Fruit fly (Drosophila melanogaster) whole organism, embryonic: Measurements from ENCODE around the gene Src64B.

Experiments used
- Asciz ChIP-seq: fragments of 200-800 bp; sonication (Bioruptor generic); optimal IDR thresholded peaks from 2 replicates; lab custom pipeline; 2017; ENCODE audit warnings: missing biosample characterization, mild to moderate bottlenecking, missing genetic modification characterization, missing genetic modification reagents
- Atf-2 ChIP-seq: fragments of 200-800 bp; sonication (Bioruptor generic); optimal IDR thresholded peaks from 2 replicates; lab custom pipeline; 2016; ENCODE audit warnings: missing biosample characterization, missing genetic modification characterization
- Atf6 ChIP-seq: fragments of 200-800 bp; sonication (Bioruptor generic); IDR thresholded peaks from 2 replicates; pipeline ENCODE4 v1.3.6; 2022; ENCODE audit warnings: missing biosample characterization, missing genetic modification characterization
- Awh ChIP-seq: fragments of 200-800 bp; sonication (Bioruptor generic); IDR thresholded peaks from 2 replicates; pipeline ENCODE4, ENCODE4 v1.3.6; 2022; ENCODE audit warnings: missing biosample characterization, missing genetic modification characterization
- Bdp1 ChIP-seq: fragments of 200-800 bp; sonication (Bioruptor generic); optimal IDR thresholded peaks from 3 replicates; lab custom pipeline; 2016; ENCODE audit warnings: missing biosample characterization, missing genetic modification characterization
- Bgb ChIP-seq: fragments of 200-800 bp; sonication (Bioruptor generic); IDR thresholded peaks from 2 replicates; pipeline ENCODE4 v1.3.6; 2022; ENCODE audit warnings: missing biosample characterization, missing genetic modification characterization; ENCODE audit not compliant: partially characterized antibody
- CG10267 ChIP-seq: fragments of 200-800 bp; sonication (Bioruptor generic); optimal IDR thresholded peaks from 2 replicates; lab custom pipeline; 2018; ENCODE audit warnings: missing biosample characterization, mild to moderate bottlenecking, missing genetic modification characterization, moderate library complexity
- CG11093 ChIP-seq: fragments of 200-800 bp; sonication (Bioruptor generic); IDR thresholded peaks from 3 replicates; pipeline ENCODE4 v1.3.6; 2022; ENCODE audit warnings: missing biosample characterization, missing genetic modification characterization
- CG11504 ChIP-seq: fragments of 200-800 bp; sonication (Bioruptor generic); optimal IDR thresholded peaks from 3 replicates; lab custom pipeline; 2019; ENCODE audit warnings: missing biosample characterization, mild to moderate bottlenecking, missing genetic modification characterization, moderate library complexity
- CG12104 ChIP-seq: fragments of 200-800 bp; sonication (Bioruptor generic); optimal IDR thresholded peaks from 3 replicates; lab custom pipeline; 2016; ENCODE audit warnings: missing biosample characterization, missing genetic modification characterization
- CG12236 ChIP-seq: fragments of 200-800 bp; sonication (Bioruptor generic); optimal IDR thresholded peaks from 2 replicates; lab custom pipeline; 2016; ENCODE audit warnings: missing biosample characterization, missing genetic modification characterization
- CG12769 ChIP-seq: fragments of 200-800 bp; sonication (Bioruptor generic); optimal IDR thresholded peaks from 2 replicates; lab custom pipeline; 2019; ENCODE audit warnings: missing biosample characterization, mild to moderate bottlenecking, missing genetic modification characterization, moderate library complexity
- CG13296 ChIP-seq: fragments of 200-800 bp; sonication (Bioruptor generic); optimal IDR thresholded peaks from 3 replicates; lab custom pipeline; 2018; ENCODE audit warnings: missing biosample characterization, mild to moderate bottlenecking, missing genetic modification characterization
- CG16779 ChIP-seq: fragments of 200-800 bp; sonication (Bioruptor generic); IDR thresholded peaks from 2 replicates; pipeline ENCODE4 v1.3.6; 2022; ENCODE audit warnings: missing biosample characterization, missing genetic modification characterization
- CG18764 ChIP-seq: fragments of 200-800 bp; sonication (Bioruptor generic); optimal IDR thresholded peaks from 3 replicates; lab custom pipeline; 2016; ENCODE audit warnings: missing biosample characterization, missing genetic modification characterization
- CG2712 ChIP-seq: fragments of 200-800 bp; optimal IDR thresholded peaks from 3 replicates; lab custom pipeline; 2019; ENCODE audit warnings: missing biosample characterization, mild to moderate bottlenecking, missing genetic modification characterization, moderate library complexity
- CG30020 ChIP-seq: fragments of 200-800 bp; optimal IDR thresholded peaks from 2 replicates; lab custom pipeline; 2019; ENCODE audit warnings: missing biosample characterization, mild to moderate bottlenecking, missing genetic modification characterization, moderate library complexity
- CG31224 ChIP-seq: fragments of 200-800 bp; sonication (Bioruptor generic); IDR thresholded peaks from 2 replicates; pipeline ENCODE4 v1.3.6; 2022; ENCODE audit warnings: missing biosample characterization, missing genetic modification characterization
- CG31388 ChIP-seq: fragments of 200-800 bp; sonication (Bioruptor generic); optimal IDR thresholded peaks from 2 replicates; lab custom pipeline; 2016; ENCODE audit warnings: missing biosample characterization, missing genetic modification characterization
- CG4707 ChIP-seq: fragments of 200-800 bp; sonication (Bioruptor generic); optimal IDR thresholded peaks from 2 replicates; lab custom pipeline; 2018; ENCODE audit warnings: missing biosample characterization, mild to moderate bottlenecking, missing genetic modification characterization, moderate library complexity
- CG4820 ChIP-seq: fragments of 200-800 bp; sonication (Bioruptor generic); optimal IDR thresholded peaks from 3 replicates; lab custom pipeline; 2016; ENCODE audit warnings: missing biosample characterization, missing genetic modification characterization
- CG5180 ChIP-seq: fragments of 200-800 bp; sonication (Bioruptor generic); optimal IDR thresholded peaks from 3 replicates; lab custom pipeline; 2017; ENCODE audit warnings: missing biosample characterization, missing genetic modification characterization, mild to moderate bottlenecking, moderate library complexity, missing genetic modification reagents
- CG6854 ChIP-seq: fragments of 200-800 bp; sonication (Bioruptor generic); optimal IDR thresholded peaks from 3 replicates; lab custom pipeline; 2017; ENCODE audit warnings: missing biosample characterization, mild to moderate bottlenecking, missing genetic modification characterization
- CG7745 ChIP-seq: fragments of 200-800 bp; sonication (Bioruptor generic); optimal IDR thresholded peaks from 2 replicates; lab custom pipeline; 2018; ENCODE audit warnings: missing biosample characterization, mild to moderate bottlenecking, missing genetic modification characterization, moderate library complexity
- CG7963 ChIP-seq: fragments of 200-800 bp; sonication (Bioruptor generic); IDR thresholded peaks from 3 replicates; pipeline ENCODE4 v1.3.6; 2022; ENCODE audit warnings: missing biosample characterization, missing genetic modification characterization; ENCODE audit not compliant: partially characterized antibody
- CTCF ChIP-seq: fragments of 200-800 bp; sonication (Bioruptor generic); optimal IDR thresholded peaks from 2 replicates; lab custom pipeline; 2017; ENCODE audit warnings: missing biosample characterization, mild to moderate bottlenecking, missing genetic modification characterization, moderate library complexity
- Ets65A ChIP-seq: fragments of 200-800 bp; sonication (Bioruptor generic); peaks from one replicate; lab custom pipeline; 2016; ENCODE audit warnings: missing biosample characterization, missing genetic modification characterization
- HmgD ChIP-seq: fragments of 200-800 bp; sonication (Bioruptor generic); optimal IDR thresholded peaks from 3 replicates; lab custom pipeline; 2016; ENCODE audit warnings: missing biosample characterization, missing genetic modification characterization
- Hsf ChIP-seq: fragments of 200-800 bp; sonication (Bioruptor generic); optimal IDR thresholded peaks from 3 replicates; lab custom pipeline; 2016; ENCODE audit warnings: missing biosample characterization, missing genetic modification characterization
- Jarid2 ChIP-seq: fragments of 200-800 bp; sonication (Bioruptor generic); optimal IDR thresholded peaks from 3 replicates; lab custom pipeline; 2017; ENCODE audit warnings: mild to moderate bottlenecking, missing biosample characterization, missing genetic modification reagents, missing genetic modification characterization
- Mrtf ChIP-seq: fragments of 200-800 bp; sonication (Bioruptor generic); IDR thresholded peaks from 3 replicates; pipeline ENCODE4 v1.3.6; 2022; ENCODE audit warnings: missing biosample characterization, missing genetic modification characterization
- NFAT ChIP-seq: fragments of 200-800 bp; sonication (Bioruptor generic); IDR thresholded peaks from 2 replicates; pipeline ENCODE4 v1.3.6; 2022; ENCODE audit warnings: missing biosample characterization, missing genetic modification characterization
- NK7.1 ChIP-seq: fragments of 200-800 bp; sonication (Bioruptor generic); optimal IDR thresholded peaks from 3 replicates; lab custom pipeline; 2016; ENCODE audit warnings: missing biosample characterization, missing genetic modification characterization
- Optix ChIP-seq: fragments of 200-800 bp; sonication (Bioruptor generic); IDR thresholded peaks from 3 replicates; pipeline ENCODE4 v1.3.6; 2022; ENCODE audit warnings: missing biosample characterization, missing genetic modification characterization
- Six4 ChIP-seq: fragments of 200-800 bp; sonication (Bioruptor generic); optimal IDR thresholded peaks from 2 replicates; lab custom pipeline; 2016; ENCODE audit warnings: missing biosample characterization, missing genetic modification characterization
- Sry-β ChIP-seq: fragments of 200-800 bp; sonication (Bioruptor generic); optimal IDR thresholded peaks from 2 replicates; lab custom pipeline; 2018; ENCODE audit warnings: missing biosample characterization, mild to moderate bottlenecking, missing genetic modification characterization, moderate library complexity
- TFAM ChIP-seq: fragments of 200-800 bp; sonication (Bioruptor generic); optimal IDR thresholded peaks from 2 replicates; lab custom pipeline; 2017; ENCODE audit warnings: missing biosample characterization, missing genetic modification characterization, inconsistent platforms
- Taf1 ChIP-seq: fragments of 200-800 bp; sonication (Bioruptor generic); IDR thresholded peaks from 2 replicates; pipeline ENCODE4 v1.3.6; 2022; ENCODE audit warnings: missing biosample characterization, missing genetic modification characterization
- ap ChIP-seq: fragments of 200-800 bp; sonication (Bioruptor generic); IDR thresholded peaks from 2 replicates; pipeline ENCODE4 v1.3.6; 2022; ENCODE audit warnings: missing biosample characterization, missing genetic modification characterization
- chm ChIP-seq: fragments of 200-800 bp; sonication (Bioruptor generic); IDR thresholded peaks from 2 replicates; pipeline ENCODE4 v1.3.6; 2022; ENCODE audit warnings: missing biosample characterization, missing genetic modification characterization
- crc ChIP-seq: fragments of 200-800 bp; sonication (Bioruptor generic); optimal IDR thresholded peaks from 2 replicates; lab custom pipeline; 2016; ENCODE audit warnings: missing biosample characterization, missing genetic modification characterization
- dan ChIP-seq: fragments of 200-800 bp; sonication (Bioruptor generic); IDR thresholded peaks from 2 replicates; pipeline ENCODE4 v1.3.6; 2022; ENCODE audit warnings: missing biosample characterization, missing genetic modification characterization
- dm ChIP-seq: fragments of 200-800 bp; sonication (Bioruptor generic); optimal IDR thresholded peaks from 3 replicates; lab custom pipeline; 2016; ENCODE audit warnings: missing biosample characterization, missing genetic modification characterization
- dmrt11E ChIP-seq: fragments of 200-800 bp; sonication (Bioruptor generic); optimal IDR thresholded peaks from 3 replicates; lab custom pipeline; 2018; ENCODE audit warnings: missing biosample characterization, mild to moderate bottlenecking, missing genetic modification characterization, moderate library complexity
- fd96Cb ChIP-seq: fragments of 200-800 bp; sonication (Bioruptor generic); optimal IDR thresholded peaks from 2 replicates; lab custom pipeline; 2018; ENCODE audit warnings: missing biosample characterization, mild to moderate bottlenecking, missing genetic modification characterization, moderate library complexity
- ham ChIP-seq: fragments of 200-800 bp; sonication (Bioruptor generic); IDR thresholded peaks from 2 replicates; pipeline ENCODE4 v1.3.6; 2022; ENCODE audit warnings: missing biosample characterization, missing genetic modification characterization
- lov ChIP-seq, 2 experiments: fragments of 200-800 bp in 1 of 2; fragments of >200 bp in 1 of 2; sonication (Bioruptor generic) in 1 of 2; IDR thresholded peaks in 1 of 2; optimal IDR thresholded peaks in 1 of 2; 2 replicates in 1 of 2; 3 replicates in 1 of 2; pipeline versions ENCODE4 v1.3.6 to Lab custom; 2017 to 2022; ENCODE audit warnings: missing biosample characterization in 1 of 2, missing genetic modification characterization in 1 of 2
- maf-S ChIP-seq: fragments of 200-800 bp; sonication (Bioruptor generic); optimal IDR thresholded peaks from 2 replicates; lab custom pipeline; 2016; ENCODE audit warnings: missing biosample characterization, missing genetic modification characterization
- mld ChIP-seq: fragments of 200-800 bp; sonication (Bioruptor generic); IDR thresholded peaks from 3 replicates; pipeline ENCODE4 v1.3.6; 2022; ENCODE audit warnings: missing biosample characterization, missing genetic modification characterization; ENCODE audit not compliant: partially characterized antibody
- pb ChIP-seq: fragments of 200-800 bp; sonication (Bioruptor generic); optimal IDR thresholded peaks from 3 replicates; lab custom pipeline; 2016; ENCODE audit warnings: missing biosample characterization, missing genetic modification characterization
- salm ChIP-seq: fragments of 200-800 bp; sonication (Bioruptor generic); optimal IDR thresholded peaks from 2 replicates; lab custom pipeline; 2018; ENCODE audit warnings: missing biosample characterization, mild to moderate bottlenecking, missing genetic modification characterization
- tap ChIP-seq: fragments of 200-800 bp; optimal IDR thresholded peaks from 3 replicates; lab custom pipeline; 2019; ENCODE audit warnings: missing biosample characterization, mild to moderate bottlenecking, missing genetic modification characterization, moderate library complexity
- zfh1 ChIP-seq: fragments of 200-800 bp; sonication (Bioruptor generic); IDR thresholded peaks from 3 replicates; pipeline ENCODE4 v1.3.6; 2022; ENCODE audit warnings: missing biosample characterization, missing genetic modification characterization

Gene Src64B

DNA sequence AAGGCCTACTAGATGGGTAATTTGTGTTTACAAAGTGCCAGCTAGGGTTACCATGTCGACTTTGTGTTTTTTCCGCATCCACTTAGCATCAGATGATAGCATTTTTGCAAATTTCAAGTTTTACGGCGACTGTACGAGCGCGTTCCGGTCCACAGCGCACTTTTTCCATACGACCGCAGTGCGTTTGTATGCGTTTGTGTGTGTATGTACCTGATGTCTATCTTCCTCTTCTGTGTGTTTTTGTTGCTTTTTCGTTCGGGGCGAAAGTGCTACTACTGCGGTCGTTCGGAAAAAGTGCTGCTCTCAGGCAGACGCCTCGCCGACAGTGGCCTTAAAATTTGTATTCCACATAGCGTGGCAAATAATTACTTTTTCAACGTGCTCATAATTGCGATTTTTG lies 1.0 kb upstream of the Src64B start (continued):
- TF ChIP-seq Mrtf (GFP tag; lab: Robert Waterston, UW) (no peak), CG12104 (GFP tag; lab: Kevin White, UChicago) (no peak), Hsf (GFP tag; lab: Kevin White, UChicago) (no peak), CG31388 (GFP tag; lab: Kevin White, UChicago) (no peak), tap (tag; lab: Kevin White, UChicago) (no peak), CG30020 (tag; lab: Kevin White, UChicago) (no peak), NK7.1 (no peak), ap (GFP tag; lab: Robert Waterston, UW) (no peak), Atf6 (no peak), CG11504 (no peak), salm (tag; lab: Kevin White, UChicago) (no peak), dmrt11E (tag; lab: Kevin White, UChicago) (no peak), fd96Cb (no peak), zfh1 (GFP tag; lab: Robert Waterston, UW) (no peak), CG7745 (tag; lab: Kevin White, UChicago) (no peak), crc (no peak), CG18764 (no peak), Asciz (GFP tag; lab: Kevin White, UChicago) (no peak), CG10267 (tag; lab: Kevin White, UChicago) (no peak), mld (GFP tag; lab: Robert Waterston, UW) (0 out of 3 replicates have a peak, but pooled peaks have one; percentile 26), CG4820 (GFP tag; lab: Kevin White, UChicago) (no peak), CTCF (GFP tag; lab: Kevin White, UChicago) (no peak), Ets65A (GFP tag; lab: Kevin White, UChicago) (no peak), Bdp1 (GFP tag; lab: Kevin White, UChicago) (no peak), pb (GFP tag; lab: Kevin White, UChicago) (no peak), ham (GFP tag; lab: Robert Waterston, UW) (no peak), Jarid2 (GFP tag; lab: Kevin White, UChicago) (no peak), Atf-2 (GFP tag; lab: Kevin White, UChicago) (no peak), dm (GFP tag; lab: Kevin White, UChicago) (peak; percentile 30), NFAT (GFP tag; lab: Robert Waterston, UW) (no peak), Optix (GFP tag; lab: Robert Waterston, UW) (no peak), CG11093 (no peak), CG7963 (GFP tag; lab: Robert Waterston, UW) (no peak), TFAM (GFP tag; lab: Kevin White, UChicago) (no peak), CG16779 (GFP tag; lab: Robert Waterston, UW) (no peak), lov (optimal IDR thresholded peaks at IDR 0.05; lab: Kevin White, UChicago) (no peak), lov (GFP tag; IDR thresholded peaks at IDR 0.05; lab: Robert Waterston, UW) (no peak), CG6854 (GFP tag; lab: Kevin White, UChicago) (no peak), CG31224 (GFP tag; lab: Robert Waterston, UW) (no peak), CG5180 (GFP tag; lab: Kevin White, UChicago) (peak; percentile 61), dan (GFP tag; lab: Robert Waterston, UW) (no peak), Sry-β (no peak), CG12769 (peak; percentile 28), chm (GFP tag; lab: Robert Waterston, UW) (peak; percentile 48; the same call in 1 of the 2 replicates), HmgD (GFP tag; lab: Kevin White, UChicago) (peak; percentile 89), maf-S (GFP tag; lab: Kevin White, UChicago) (no peak), CG2712 (tag; lab: Kevin White, UChicago) (no peak), Bgb (peak; percentile 49), Six4 (GFP tag; lab: Kevin White, UChicago) (no peak), CG4707 (no peak), CG12236 (GFP tag; lab: Kevin White, UChicago) (no peak), Taf1 (no peak), Awh (GFP tag; lab: Robert Waterston, UW) (no peak), CG13296 (GFP tag; lab: Kevin White, UChicago) (no peak)
